Worm (Caenorhabditis elegans) whole organism, early embryonic: Measurements from ENCODE around the gene jun-1.

Experiments
- flt-1 ChIP-seq: fragments of 200-800 bp; sonication (Bioruptor generic); IDR thresholded peaks from 2 replicates; pipeline ENCODE4 v1.3.6; 2022; ENCODE audit warnings: missing genetic modification characterization, missing compliant biosample characterization
- hnd-1 ChIP-seq: sonication (generic microtip); optimal IDR thresholded peaks from 2 replicates; lab custom pipeline; 2016; ENCODE audit warnings: missing genetic modification characterization, missing compliant biosample characterization
- tbx-37 ChIP-seq: fragments of 200-800 bp; sonication (Bioruptor generic); conservative IDR thresholded peaks from 2 replicates; pipeline ENCODE4 v1.3.6; 2022; ENCODE audit warnings: missing genetic modification reagents, missing genetic modification characterization, missing compliant biosample characterization

DNA sequence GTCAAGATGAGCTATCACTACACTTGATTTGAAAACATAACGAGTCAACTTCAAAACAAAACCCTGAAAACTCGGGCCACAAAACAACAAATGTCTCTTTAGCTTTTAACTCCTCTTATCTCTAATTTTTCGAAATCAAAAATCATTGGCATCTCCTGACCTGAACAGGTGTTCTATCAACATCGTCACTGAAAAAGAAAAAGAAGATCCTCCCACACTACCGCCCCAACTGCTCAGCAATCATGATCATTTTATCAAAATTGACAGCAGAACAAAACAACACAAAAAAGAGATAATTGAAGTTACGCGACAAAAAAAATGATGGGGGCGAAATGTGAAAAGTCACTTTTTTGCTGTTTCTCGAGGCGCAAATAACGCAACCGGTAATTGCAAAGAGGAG, 34.6 kb upstream of the jun-1 start:
- TF ChIP-seq tbx-37 (GFP tag; lab: Robert Waterston, UW) (no peak), hnd-1 (tag; lab: Kevin White, UChicago) (no peak), flt-1 (GFP tag; lab: Robert Waterston, UW) (no peak)
